Fruit fly (Drosophila melanogaster) whole organism, embryonic: ENCODE results near the gene GlnRS.

Experiments
- Atf6 ChIP-seq: fragments of 200-800 bp; sonication (Bioruptor generic); IDR thresholded peaks from 2 replicates; pipeline ENCODE4 v1.3.6; 2022; ENCODE audit warnings: missing biosample characterization, missing genetic modification characterization
- Bteb2 ChIP-seq: fragments of 200-800 bp; sonication (Bioruptor generic); optimal IDR thresholded peaks from 2 replicates; lab custom pipeline; 2016; ENCODE audit warnings: missing biosample characterization, missing genetic modification characterization
- CG10543 ChIP-seq: fragments of 200-800 bp; sonication (Bioruptor generic); optimal IDR thresholded peaks from 3 replicates; lab custom pipeline; 2017; ENCODE audit warnings: missing biosample characterization, mild to moderate bottlenecking, missing genetic modification characterization, moderate library complexity
- CG11093 ChIP-seq: fragments of 200-800 bp; sonication (Bioruptor generic); IDR thresholded peaks from 3 replicates; pipeline ENCODE4 v1.3.6; 2022; ENCODE audit warnings: missing biosample characterization, missing genetic modification characterization
- CG12104 ChIP-seq: fragments of 200-800 bp; sonication (Bioruptor generic); optimal IDR thresholded peaks from 3 replicates; lab custom pipeline; 2016; ENCODE audit warnings: missing biosample characterization, missing genetic modification characterization
- CG12744 ChIP-seq: fragments of 200-800 bp; sonication (Bioruptor generic); optimal IDR thresholded peaks from 2 replicates; lab custom pipeline; 2016; ENCODE audit warnings: missing biosample characterization, missing genetic modification characterization
- CG12769 ChIP-seq: fragments of 200-800 bp; sonication (Bioruptor generic); optimal IDR thresholded peaks from 2 replicates; lab custom pipeline; 2019; ENCODE audit warnings: missing biosample characterization, mild to moderate bottlenecking, missing genetic modification characterization, moderate library complexity
- CG12942 ChIP-seq: fragments of 200-800 bp; sonication (Bioruptor generic); optimal IDR thresholded peaks from 3 replicates; lab custom pipeline; 2016; ENCODE audit warnings: missing biosample characterization, missing genetic modification characterization
- CG14014 ChIP-seq: fragments of 200-800 bp; sonication (Bioruptor generic); IDR thresholded peaks from 2 replicates; pipeline ENCODE4 v1.3.6; 2022; ENCODE audit warnings: missing biosample characterization, missing genetic modification characterization
- CG17568 ChIP-seq: fragments of 200-800 bp; sonication (Bioruptor generic); optimal IDR thresholded peaks from 2 replicates; lab custom pipeline; 2018; ENCODE audit warnings: missing biosample characterization, mild to moderate bottlenecking, missing genetic modification characterization, moderate library complexity
- CG1832 ChIP-seq: fragments of 200-800 bp; sonication (Bioruptor generic); optimal IDR thresholded peaks from 2 replicates; lab custom pipeline; 2017; ENCODE audit warnings: missing biosample characterization, mild to moderate bottlenecking, missing genetic modification characterization, inconsistent platforms
- CG18764 ChIP-seq: fragments of 200-800 bp; sonication (Bioruptor generic); optimal IDR thresholded peaks from 3 replicates; lab custom pipeline; 2016; ENCODE audit warnings: missing biosample characterization, missing genetic modification characterization
- CG2199 ChIP-seq: fragments of 200-800 bp; sonication (Bioruptor generic); IDR thresholded peaks from 3 replicates; pipeline ENCODE4 v1.3.6; 2022; ENCODE audit warnings: missing biosample characterization, missing genetic modification characterization
- CG31365 ChIP-seq: fragments of 200-800 bp; sonication (Bioruptor generic); optimal IDR thresholded peaks from 2 replicates; lab custom pipeline; 2018; ENCODE audit warnings: missing biosample characterization, mild to moderate bottlenecking, missing genetic modification characterization
- CG32532 ChIP-seq: fragments of 200-800 bp; sonication (Bioruptor generic); IDR thresholded peaks from 2 replicates; pipeline ENCODE4 v1.3.6; 2022; ENCODE audit warnings: missing biosample characterization, missing genetic modification characterization
- CG32767 ChIP-seq: fragments of 200-800 bp; sonication (Bioruptor generic); IDR thresholded peaks from 2 replicates; pipeline ENCODE4 v1.3.6; 2022; ENCODE audit warnings: missing biosample characterization, missing genetic modification characterization
- CG3281 ChIP-seq: fragments of 200-800 bp; sonication (Bioruptor generic); optimal IDR thresholded peaks from 3 replicates; lab custom pipeline; 2017; ENCODE audit warnings: missing biosample characterization, mild to moderate bottlenecking, missing genetic modification characterization
- CG5953 ChIP-seq: fragments of 200-800 bp; sonication (Bioruptor generic); IDR thresholded peaks from 2 replicates; pipeline ENCODE4 v1.3.6; 2022; ENCODE audit warnings: missing biosample characterization, missing genetic modification characterization
- CG6654 ChIP-seq: fragments of 200-800 bp; sonication (Bioruptor generic); optimal IDR thresholded peaks from 2 replicates; lab custom pipeline; 2017; ENCODE audit warnings: missing biosample characterization, mild to moderate bottlenecking, missing genetic modification characterization
- CG7987 ChIP-seq: fragments of 200-800 bp; sonication (Bioruptor generic); optimal IDR thresholded peaks from 2 replicates; lab custom pipeline; 2018; ENCODE audit warnings: missing biosample characterization, mild to moderate bottlenecking, missing genetic modification characterization, moderate library complexity
- CG8478 ChIP-seq: fragments of >200 bp; optimal IDR thresholded peaks from 2 replicates; lab custom pipeline; 2018
- CG9876 ChIP-seq: fragments of 200-800 bp; sonication (Bioruptor generic); optimal IDR thresholded peaks from 2 replicates; lab custom pipeline; 2016; ENCODE audit warnings: missing biosample characterization, missing genetic modification characterization
- Chrac-16 ChIP-seq: fragments of 200-800 bp; sonication (Bioruptor generic); optimal IDR thresholded peaks from 3 replicates; lab custom pipeline; 2016; ENCODE audit warnings: missing biosample characterization, missing genetic modification characterization
- Elba2 ChIP-seq: fragments of 200-800 bp; sonication (Bioruptor generic); optimal IDR thresholded peaks from 3 replicates; lab custom pipeline; 2016; ENCODE audit warnings: missing biosample characterization, missing genetic modification characterization
- Ets65A ChIP-seq: fragments of 200-800 bp; sonication (Bioruptor generic); peaks from one replicate; lab custom pipeline; 2016; ENCODE audit warnings: missing biosample characterization, missing genetic modification characterization
- HLHmδ ChIP-seq: fragments of 200-800 bp; sonication (Bioruptor generic); optimal IDR thresholded peaks from 2 replicates; lab custom pipeline; 2018; ENCODE audit warnings: missing biosample characterization, mild to moderate bottlenecking, missing genetic modification characterization, moderate library complexity
- Lpt ChIP-seq: fragments of >200 bp; optimal IDR thresholded peaks from 2 replicates; lab custom pipeline; 2018; ENCODE audit warnings: missing biosample characterization, missing genetic modification characterization
- Meics ChIP-seq: fragments of 200-800 bp; sonication (Bioruptor generic); optimal IDR thresholded peaks from 2 replicates; lab custom pipeline; 2017; ENCODE audit warnings: missing biosample characterization, mild to moderate bottlenecking, missing genetic modification characterization
- Oli ChIP-seq: fragments of 200-800 bp; sonication (Bioruptor generic); optimal IDR thresholded peaks from 2 replicates; lab custom pipeline; 2018; ENCODE audit warnings: missing biosample characterization, mild to moderate bottlenecking, missing genetic modification characterization, moderate library complexity
- PHDP ChIP-seq: fragments of 200-800 bp; sonication (Bioruptor generic); optimal IDR thresholded peaks from 3 replicates; lab custom pipeline; 2018; ENCODE audit warnings: missing biosample characterization, mild to moderate bottlenecking, missing genetic modification characterization, moderate library complexity
- Xbp1 ChIP-seq: fragments of 200-800 bp; sonication (Bioruptor generic); optimal IDR thresholded peaks from 3 replicates; lab custom pipeline; 2016; ENCODE audit warnings: missing biosample characterization, mild to moderate bottlenecking, missing genetic modification characterization
- ap ChIP-seq: fragments of 200-800 bp; sonication (Bioruptor generic); IDR thresholded peaks from 2 replicates; pipeline ENCODE4 v1.3.6; 2022; ENCODE audit warnings: missing biosample characterization, missing genetic modification characterization
- chm ChIP-seq: fragments of 200-800 bp; sonication (Bioruptor generic); IDR thresholded peaks from 2 replicates; pipeline ENCODE4 v1.3.6; 2022; ENCODE audit warnings: missing biosample characterization, missing genetic modification characterization
- cwo ChIP-seq: fragments of 200-800 bp; sonication (Bioruptor generic); optimal IDR thresholded peaks from 3 replicates; lab custom pipeline; 2017; ENCODE audit warnings: missing biosample characterization, missing genetic modification characterization, mild to moderate bottlenecking, moderate library complexity, missing genetic modification reagents
- disco-r ChIP-seq: fragments of 200-800 bp; sonication (Bioruptor generic); optimal IDR thresholded peaks from 2 replicates; lab custom pipeline; 2016; ENCODE audit warnings: missing biosample characterization, missing genetic modification characterization
- emc ChIP-seq: fragments of 200-800 bp; sonication (Bioruptor generic); optimal IDR thresholded peaks from 2 replicates; lab custom pipeline; 2016; ENCODE audit warnings: missing biosample characterization, missing genetic modification characterization
- fd102C ChIP-seq: fragments of 200-800 bp; sonication (Bioruptor generic); optimal IDR thresholded peaks from 2 replicates; lab custom pipeline; 2018; ENCODE audit warnings: missing biosample characterization, mild to moderate bottlenecking, missing genetic modification characterization, moderate library complexity
- fd3F ChIP-seq: fragments of 200-800 bp; sonication (Bioruptor generic); optimal IDR thresholded peaks from 2 replicates; lab custom pipeline; 2018; ENCODE audit warnings: missing biosample characterization, mild to moderate bottlenecking, missing genetic modification characterization, moderate library complexity
- gcm2 ChIP-seq: fragments of 200-800 bp; sonication (Bioruptor generic); optimal IDR thresholded peaks from 2 replicates; lab custom pipeline; 2016; ENCODE audit warnings: missing biosample characterization, missing genetic modification characterization
- grau ChIP-seq: fragments of 200-800 bp; optimal IDR thresholded peaks from 3 replicates; lab custom pipeline; 2019; ENCODE audit warnings: missing biosample characterization, mild to moderate bottlenecking, missing genetic modification characterization, moderate library complexity
- gt ChIP-seq: fragments of 200-800 bp; sonication (Bioruptor generic); IDR thresholded peaks from 2 replicates; pipeline ENCODE4 v1.3.6; 2022; ENCODE audit warnings: missing biosample characterization, missing genetic modification characterization
- ham ChIP-seq: fragments of 200-800 bp; sonication (Bioruptor generic); IDR thresholded peaks from 2 replicates; pipeline ENCODE4 v1.3.6; 2022; ENCODE audit warnings: missing biosample characterization, missing genetic modification characterization
- her ChIP-seq: fragments of 200-800 bp; sonication (Bioruptor generic); optimal IDR thresholded peaks from 2 replicates; lab custom pipeline; 2016; ENCODE audit warnings: missing biosample characterization, missing genetic modification characterization
- peb ChIP-seq: fragments of 200-800 bp; sonication (Bioruptor generic); IDR thresholded peaks from 2 replicates; pipeline ENCODE4 v1.3.6; 2022; ENCODE audit warnings: missing biosample characterization, missing genetic modification characterization
- pnt ChIP-seq: fragments of 200-800 bp; sonication (Bioruptor generic); optimal IDR thresholded peaks from 3 replicates; lab custom pipeline; 2016; ENCODE audit warnings: missing biosample characterization, missing genetic modification characterization
- salm ChIP-seq: fragments of 200-800 bp; sonication (Bioruptor generic); optimal IDR thresholded peaks from 2 replicates; lab custom pipeline; 2018; ENCODE audit warnings: missing biosample characterization, mild to moderate bottlenecking, missing genetic modification characterization
- ssp ChIP-seq: fragments of 200-800 bp; sonication (Bioruptor generic); IDR thresholded peaks from 2 replicates; pipeline ENCODE4 v1.3.6; 2022; ENCODE audit warnings: missing biosample characterization, missing genetic modification characterization
- stwl ChIP-seq: fragments of 200-800 bp; sonication (Bioruptor generic); optimal IDR thresholded peaks from 3 replicates; lab custom pipeline; 2018; ENCODE audit warnings: missing biosample characterization, mild to moderate bottlenecking, missing genetic modification characterization, moderate library complexity
- trem ChIP-seq: fragments of 200-800 bp; optimal IDR thresholded peaks from 3 replicates; lab custom pipeline; 2019; ENCODE audit warnings: missing biosample characterization, mild to moderate bottlenecking, missing genetic modification characterization, moderate library complexity
- trh ChIP-seq: fragments of 200-800 bp; sonication (Bioruptor generic); optimal IDR thresholded peaks from 2 replicates; lab custom pipeline; 2016; ENCODE audit warnings: missing biosample characterization, missing genetic modification characterization
- unpg ChIP-seq: fragments of 200-800 bp; sonication (Bioruptor generic); optimal IDR thresholded peaks from 3 replicates; lab custom pipeline; 2018; ENCODE audit warnings: missing biosample characterization, mild to moderate bottlenecking, missing genetic modification characterization, moderate library complexity
- wdn ChIP-seq: fragments of 200-800 bp; sonication (Bioruptor generic); IDR thresholded peaks from 2 replicates; pipeline ENCODE4 v1.3.6; 2022; ENCODE audit warnings: missing biosample characterization, missing genetic modification characterization
- yki ChIP-seq: fragments of >200 bp; optimal IDR thresholded peaks from 3 replicates; lab custom pipeline; 2018
- z ChIP-seq: fragments of 200-800 bp; sonication (Bioruptor generic); IDR thresholded peaks from 3 replicates; pipeline ENCODE4 v1.3.6; 2022; ENCODE audit warnings: missing biosample characterization, missing genetic modification characterization

Gene GlnRS

DNA sequence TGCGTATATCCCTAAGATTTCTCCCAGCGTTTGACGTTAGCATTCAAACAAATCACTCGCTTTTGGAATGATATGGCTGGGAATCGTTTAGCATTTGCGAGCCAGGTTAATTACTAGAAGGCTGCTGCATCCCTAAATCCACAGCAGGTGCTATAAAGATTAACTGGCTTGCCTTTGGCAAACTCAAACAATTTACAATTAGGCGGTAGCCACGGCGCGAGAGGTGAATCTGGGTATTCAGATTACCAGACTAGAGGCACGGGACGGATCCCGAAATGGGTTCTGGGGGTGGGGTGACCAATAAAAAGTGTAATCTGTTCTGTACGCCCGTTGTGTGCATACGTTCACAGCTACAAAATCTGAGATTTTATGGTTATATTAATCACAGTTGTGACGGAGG is 15.6 kb upstream of the GlnRS start, which contains the start of gene CG11892 (continued):
- TF ChIP-seq trh (no peak), chm (GFP tag; lab: Robert Waterston, UW) (no peak), ap (GFP tag; lab: Robert Waterston, UW) (no peak), cwo (GFP tag; lab: Kevin White, UChicago) (peak; percentile 54), CG7987 (GFP tag; lab: Kevin White, UChicago) (peak; percentile 80), CG18764 (no peak), CG12769 (tag; lab: Kevin White, UChicago) (peak; percentile 87), gcm2 (no peak), ham (GFP tag; lab: Robert Waterston, UW) (no peak), Ets65A (GFP tag; lab: Kevin White, UChicago) (peak; percentile 88), CG6654 (GFP tag; lab: Kevin White, UChicago) (no peak), Bteb2 (GFP tag; lab: Kevin White, UChicago) (no peak), CG5953 (GFP tag; lab: Robert Waterston, UW) (no peak), Oli (tag; lab: Kevin White, UChicago) (no peak), disco-r (no peak), her (GFP tag; lab: Kevin White, UChicago) (peak; percentile 6), CG32532 (GFP tag; lab: Robert Waterston, UW) (no peak), Xbp1 (GFP tag; lab: Kevin White, UChicago) (no peak), grau (no peak), Meics (GFP tag; lab: Kevin White, UChicago) (peak; percentile 55), CG2199 (GFP tag; lab: Robert Waterston, UW) (no peak), yki (lab: Kevin White, UChicago) (no peak), Chrac-16 (GFP tag; lab: Kevin White, UChicago) (no peak), PHDP (tag; lab: Kevin White, UChicago) (peak; percentile 58), Lpt (GFP tag; lab: Kevin White, UChicago) (no peak), CG3281 (GFP tag; lab: Kevin White, UChicago) (peak; percentile 66), emc (GFP tag; lab: Kevin White, UChicago) (no peak), CG12744 (GFP tag; lab: Kevin White, UChicago) (no peak), ssp (GFP tag; lab: Robert Waterston, UW) (no peak), CG31365 (tag; lab: Kevin White, UChicago) (no peak), Elba2 (GFP tag; lab: Kevin White, UChicago) (no peak), CG12942 (GFP tag; lab: Kevin White, UChicago) (no peak), unpg (peak; percentile 51), CG10543 (GFP tag; lab: Kevin White, UChicago) (peak; percentile 72), CG12104 (GFP tag; lab: Kevin White, UChicago) (peak; percentile 38), Atf6 (GFP tag; lab: Robert Waterston, UW) (peak; percentile 21; the same call in 1 of the 2 replicates), trem (tag; lab: Kevin White, UChicago) (no peak), z (GFP tag; lab: Robert Waterston, UW) (no peak), gt (no peak), fd3F (GFP tag; lab: Kevin White, UChicago) (peak; percentile 28), CG9876 (GFP tag; lab: Kevin White, UChicago) (no peak), CG11093 (GFP tag; lab: Robert Waterston, UW) (no peak), CG8478 (lab: Kevin White, UChicago) (no peak), peb (GFP tag; lab: Robert Waterston, UW) (no peak), CG14014 (GFP tag; lab: Robert Waterston, UW) (peak; percentile 27; the same call in 1 of the 2 replicates), HLHmδ (no peak), salm (tag; lab: Kevin White, UChicago) (peak; percentile 16), CG32767 (no peak), pnt (GFP tag; lab: Kevin White, UChicago) (no peak), stwl (tag; lab: Kevin White, UChicago) (no peak), CG1832 (GFP tag; lab: Kevin White, UChicago) (no peak), fd102C (GFP tag; lab: Kevin White, UChicago) (no peak), wdn (GFP tag; lab: Robert Waterston, UW) (no peak), CG17568 (GFP tag; lab: Kevin White, UChicago) (peak; percentile 49)
